Worm (Caenorhabditis elegans) whole organism, L4/young adult: ENCODE results near the gene mrpl-44.

ENCODE experiments used
- dao-5 ChIP-seq: sonication (generic microtip); optimal IDR thresholded peaks from 2 replicates; lab custom pipeline; 2016; ENCODE audit warnings: missing genotype, missing genetic modification characterization, moderate library complexity, missing compliant biosample characterization
- him-1 ChIP-seq: sonication (generic microtip); optimal IDR thresholded peaks from 2 replicates; lab custom pipeline; 2016; ENCODE audit warnings: missing genotype, missing genetic modification reagents, missing genetic modification characterization, missing compliant biosample characterization

DNA sequence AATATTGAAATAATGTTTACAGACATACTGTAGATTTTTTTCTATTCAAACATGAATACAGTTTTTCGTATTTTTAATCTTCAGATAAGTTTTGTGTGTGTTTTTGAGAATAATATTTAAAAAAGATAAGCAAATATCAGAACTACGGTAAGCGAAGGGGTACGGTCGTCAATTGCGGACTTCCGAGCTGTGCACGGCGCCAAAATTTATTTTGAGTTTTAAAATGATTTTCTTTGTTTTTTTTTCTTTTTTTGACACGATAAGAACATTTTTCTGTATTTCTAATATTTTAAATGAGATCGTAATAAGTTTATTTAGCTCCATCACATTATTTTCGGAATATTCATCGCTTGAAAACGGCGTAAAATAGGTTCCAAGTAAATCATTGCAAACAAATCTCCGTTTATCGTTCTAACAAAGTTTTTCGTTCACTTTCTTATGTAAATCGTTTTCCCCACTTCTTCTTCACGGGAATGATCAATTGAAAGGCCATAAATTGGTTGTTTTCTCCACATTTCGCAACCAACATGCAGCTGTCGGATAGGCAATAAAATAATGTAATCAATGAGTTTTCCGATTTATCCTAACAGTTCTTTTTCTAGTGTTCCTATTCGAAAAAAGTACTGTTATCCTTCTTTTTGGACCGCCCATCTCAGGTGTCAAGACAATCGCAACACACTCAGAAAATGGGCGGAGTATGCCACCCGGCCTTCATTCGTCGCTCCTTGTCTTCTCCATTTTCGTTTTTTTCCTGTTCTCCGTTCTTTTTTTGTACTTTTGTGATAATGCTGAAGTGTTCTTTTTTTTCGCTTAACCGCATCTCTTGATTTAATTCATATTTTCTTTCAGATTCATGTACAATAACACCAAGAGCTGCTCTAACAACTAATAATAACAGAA, 2.5 kb upstream of the mrpl-44 start, which contains the start of gene glp-1:
- no peak for TF ChIP-seq him-1
- TF ChIP-seq dao-5 (tag; lab: Kevin White, UChicago) = no peak
